Fruit fly (Drosophila melanogaster) whole organism, pupa: ENCODE results near the gene CG5509.

Experiments
- CG10348 ChIP-seq: fragments of 200-800 bp; sonication (Bioruptor generic); IDR thresholded peaks from 2 replicates; pipeline ENCODE4 v1.3.6; 2022; ENCODE audit warnings: missing biosample characterization, missing genetic modification characterization
- CG14655 ChIP-seq: fragments of 200-800 bp; sonication (Bioruptor generic); optimal IDR thresholded peaks from 3 replicates; lab custom pipeline; 2017; ENCODE audit warnings: mild to moderate bottlenecking, missing biosample characterization, missing genetic modification reagents, missing genetic modification characterization
- CG15710 ChIP-seq: fragments of 200-800 bp; sonication (Bioruptor generic); optimal IDR thresholded peaks from 2 replicates; lab custom pipeline; 2018; ENCODE audit warnings: missing biosample characterization, mild to moderate bottlenecking, missing genetic modification characterization, moderate library complexity
- CG34367 ChIP-seq: fragments of 200-800 bp; sonication (Bioruptor generic); optimal IDR thresholded peaks from 2 replicates; lab custom pipeline; 2018; ENCODE audit warnings: missing biosample characterization, mild to moderate bottlenecking, missing genetic modification characterization
- CG8159 ChIP-seq: fragments of 200-800 bp; sonication (Bioruptor generic); optimal IDR thresholded peaks from 3 replicates; lab custom pipeline; 2018; ENCODE audit warnings: missing biosample characterization, mild to moderate bottlenecking, missing genetic modification characterization, moderate library complexity
- CG8301 ChIP-seq: fragments of 200-800 bp; sonication (Bioruptor generic); optimal IDR thresholded peaks from 2 replicates; lab custom pipeline; 2018; ENCODE audit warnings: missing biosample characterization, mild to moderate bottlenecking, missing genetic modification characterization
- EcR ChIP-seq: fragments of 200-800 bp; sonication (Bioruptor generic); optimal IDR thresholded peaks from 3 replicates; lab custom pipeline; 2019; ENCODE audit warnings: missing biosample characterization, missing genetic modification characterization, mild to moderate bottlenecking, moderate library complexity, missing genetic modification reagents
- Snoo ChIP-seq: fragments of 200-800 bp; sonication (Bioruptor generic); optimal IDR thresholded peaks from 3 replicates; lab custom pipeline; 2017; ENCODE audit warnings: missing biosample characterization, mild to moderate bottlenecking, missing genetic modification characterization, inconsistent platforms
- rn ChIP-seq: fragments of 200-800 bp; sonication (Bioruptor generic); IDR thresholded peaks from 2 replicates; pipeline ENCODE4 v1.3.6; 2022; ENCODE audit warnings: missing biosample characterization, missing genetic modification characterization

DNA sequence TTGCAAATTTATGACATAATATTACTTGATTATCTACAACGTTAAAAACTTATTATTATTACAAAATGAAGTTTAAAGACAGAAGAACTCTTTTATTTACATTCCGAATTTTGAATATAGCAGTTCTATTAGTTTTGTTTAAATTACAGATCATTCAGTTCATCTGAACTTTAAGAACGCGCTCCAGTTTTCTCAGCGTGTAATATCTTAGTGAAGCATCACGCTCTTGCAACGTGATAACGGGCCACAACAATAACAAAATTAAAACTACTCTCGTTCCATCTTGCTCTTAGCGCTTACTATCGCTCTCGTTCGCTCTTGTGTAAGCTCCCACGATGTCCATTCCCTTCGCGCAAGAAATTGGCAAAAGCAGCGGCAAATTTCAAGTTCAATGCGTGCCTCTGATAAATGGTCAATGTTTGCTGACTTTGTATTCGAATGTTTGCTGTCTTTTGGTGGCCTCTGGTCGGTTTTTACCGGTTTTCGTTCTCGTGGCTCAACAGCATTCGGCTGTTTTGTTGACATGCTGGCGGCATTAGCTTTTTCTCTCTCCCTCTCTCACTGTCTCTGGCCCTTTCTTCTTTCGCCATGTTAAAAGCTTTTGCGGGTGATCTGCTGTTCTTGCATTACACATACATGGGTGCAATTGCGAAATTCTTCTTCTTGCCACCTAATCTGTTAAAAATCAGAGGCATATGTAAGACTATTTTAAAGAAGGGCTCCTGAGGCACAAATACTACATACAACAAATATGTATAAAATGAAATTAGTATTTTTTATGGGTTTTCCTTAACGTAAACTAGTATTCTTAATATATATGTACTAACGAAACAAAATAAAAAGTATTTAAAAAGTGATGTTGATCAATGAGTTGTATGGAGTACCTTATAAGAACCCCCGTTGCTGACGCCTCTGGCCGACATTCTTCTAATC lies 9.4 kb upstream of the CG5509 start:
- peak; percentile 62 for TF ChIP-seq EcR (GFP tag; lab: Kevin White, UChicago)
- no peak for TF ChIP-seq CG10348 (GFP tag; lab: Robert Waterston, UW)
- TF ChIP-seq CG15710 (tag; lab: Kevin White, UChicago), result peak; percentile 28
- peak; percentile 76 for TF ChIP-seq CG14655 (GFP tag; lab: Kevin White, UChicago)
- TF ChIP-seq CG8301 (tag; lab: Kevin White, UChicago), result peak; percentile 70
- no peak for TF ChIP-seq rn (GFP tag; lab: Robert Waterston, UW)
- no peak for TF ChIP-seq CG34367 (tag; lab: Kevin White, UChicago)
- TF ChIP-seq CG8159, result peak; percentile 63
- no peak for TF ChIP-seq Snoo (tag; lab: Kevin White, UChicago)
